Worm (Caenorhabditis elegans) whole organism, young adult: Measurements from ENCODE around the gene C07B5.2.
A peak's percentile ranks its signal among the peaks of the same experiment; 100 is the strongest.

Source experiments
- B0261.1 ChIP-seq: sonication (generic microtip); optimal IDR thresholded peaks from 2 replicates; lab custom pipeline; 2016; ENCODE audit warnings: mild to moderate bottlenecking, missing genetic modification characterization, moderate library complexity, missing compliant biosample characterization
- D2030.7 ChIP-seq: fragments of 200-800 bp; sonication (Bioruptor generic); IDR thresholded peaks from 2 replicates; pipeline ENCODE4 v1.3.6; 2022; ENCODE audit warnings: missing genetic modification reagents, missing genetic modification characterization, missing compliant biosample characterization
- F22D6.2 ChIP-seq: sonication (generic microtip); optimal IDR thresholded peaks from 2 replicates; lab custom pipeline; 2016; ENCODE audit warnings: mild to moderate bottlenecking, missing genetic modification characterization, missing compliant biosample characterization
- F33H1.4 ChIP-seq: fragments of 200-800 bp; sonication (Bioruptor generic); IDR thresholded peaks from 2 replicates; pipeline ENCODE4 v1.3.6; 2022; ENCODE audit warnings: missing genetic modification reagents, missing genetic modification characterization, missing compliant biosample characterization
- F39B2.1 ChIP-seq: fragments of 200-800 bp; sonication (Bioruptor generic); IDR thresholded peaks from 2 replicates; pipeline ENCODE4 v1.3.6; 2022; ENCODE audit warnings: missing genetic modification reagents, missing genetic modification characterization, missing compliant biosample characterization
- F55B11.4 ChIP-seq: sonication (generic microtip); optimal IDR thresholded peaks from 2 replicates; lab custom pipeline; 2016; ENCODE audit warnings: missing compliant biosample characterization, missing genetic modification characterization, borderline replicate concordance; ENCODE audit not compliant: insufficient read depth
- F57A8.1 ChIP-seq: fragments of 200-800 bp; sonication (Bioruptor generic); optimal IDR thresholded peaks from 2 replicates; lab custom pipeline; 2018; ENCODE audit warnings: mild to moderate bottlenecking, missing genetic modification characterization, moderate library complexity, missing compliant biosample characterization
- K12H6.12 ChIP-seq: fragments of 200-800 bp; sonication (Bioruptor generic); optimal IDR thresholded peaks from 2 replicates; lab custom pipeline; 2018; ENCODE audit warnings: mild to moderate bottlenecking, missing genetic modification characterization, missing compliant biosample characterization
- Y53F4B.3 ChIP-seq: fragments of 200-800 bp; sonication (Bioruptor generic); IDR thresholded peaks from 2 replicates; pipeline ENCODE4 v1.3.6; 2022; ENCODE audit warnings: missing genetic modification reagents, missing genetic modification characterization, missing compliant biosample characterization
- Y56A3A.18 ChIP-seq: fragments of 200-800 bp; sonication (Bioruptor generic); IDR thresholded peaks from 2 replicates; pipeline ENCODE4 v1.3.6; 2022; ENCODE audit warnings: missing genetic modification reagents, missing genetic modification characterization, missing compliant biosample characterization
- Y79H2A.3 ChIP-seq: fragments of 200-800 bp; sonication (Bioruptor generic); conservative IDR thresholded peaks from 2 replicates; pipeline ENCODE4 v1.3.6; 2022; ENCODE audit warnings: missing genetic modification reagents, missing genetic modification characterization, missing compliant biosample characterization
- aptf-3 ChIP-seq: fragments of 200-800 bp; sonication (Bioruptor generic); IDR thresholded peaks from 2 replicates; pipeline ENCODE4 v1.3.6; 2022; ENCODE audit warnings: missing genetic modification characterization, missing compliant biosample characterization
- bed-1 ChIP-seq: fragments of 200-800 bp; sonication (Bioruptor generic); IDR thresholded peaks from 2 replicates; pipeline ENCODE4 v1.3.6; 2022; ENCODE audit warnings: missing genetic modification reagents, missing genetic modification characterization, missing compliant biosample characterization
- ceh-100 ChIP-seq: fragments of 200-800 bp; sonication (Bioruptor generic); IDR thresholded peaks from 2 replicates; pipeline ENCODE4 v1.3.6; 2022; ENCODE audit warnings: missing genetic modification reagents, missing genetic modification characterization, missing compliant biosample characterization
- ceh-27 ChIP-seq: fragments of 200-800 bp; sonication (Bioruptor generic); optimal IDR thresholded peaks from 2 replicates; lab custom pipeline; 2018; ENCODE audit warnings: mild to moderate bottlenecking, missing genetic modification characterization, moderate library complexity, missing compliant biosample characterization
- chd-7 ChIP-seq: sonication (generic microtip); optimal IDR thresholded peaks from 2 replicates; lab custom pipeline; 2016; ENCODE audit warnings: mild to moderate bottlenecking, missing genetic modification characterization, moderate library complexity, missing compliant biosample characterization
- die-1 ChIP-seq: sonication (generic microtip); optimal IDR thresholded peaks from 2 replicates; lab custom pipeline; 2016; ENCODE audit warnings: missing genotype, mild to moderate bottlenecking, missing genetic modification characterization, missing compliant biosample characterization
- dox-1 ChIP-seq: fragments of 200-800 bp; sonication (Bioruptor generic); IDR thresholded peaks from 2 replicates; pipeline ENCODE4 v1.3.6; 2022; ENCODE audit warnings: missing genetic modification reagents, missing genetic modification characterization, missing compliant biosample characterization
- dpff-1 ChIP-seq: sonication (generic microtip); optimal IDR thresholded peaks from 2 replicates; lab custom pipeline; 2017; ENCODE audit warnings: mild to moderate bottlenecking, missing genetic modification characterization, missing compliant biosample characterization
- efl-1 ChIP-seq: fragments of 150-350 bp; optimal IDR thresholded peaks from 2 replicates; lab custom pipeline; 2014; ENCODE audit warnings: missing biosample characterization, missing genetic modification reagents, missing genetic modification characterization
- egl-18 ChIP-seq: fragments of 200-800 bp; sonication (Bioruptor generic); IDR thresholded peaks from 2 replicates; pipeline ENCODE4 v1.3.6; 2022; ENCODE audit warnings: missing genetic modification reagents, missing genetic modification characterization, missing compliant biosample characterization
- egrh-3 ChIP-seq: fragments of 200-800 bp; sonication (Bioruptor generic); IDR thresholded peaks from 2 replicates; pipeline ENCODE4 v1.3.6; 2022; ENCODE audit warnings: missing genetic modification reagents, missing genetic modification characterization, missing compliant biosample characterization
- ets-4 ChIP-seq: fragments of 200-800 bp; sonication (Bioruptor generic); optimal IDR thresholded peaks from 2 replicates; lab custom pipeline; 2018; ENCODE audit warnings: mild to moderate bottlenecking, missing genetic modification characterization, missing compliant biosample characterization
- hmg-1.2 ChIP-seq: fragments of 200-800 bp; sonication (Bioruptor generic); IDR thresholded peaks from 2 replicates; pipeline ENCODE4 v1.3.6; 2022; ENCODE audit warnings: missing genetic modification reagents, missing genetic modification characterization, missing compliant biosample characterization
- hmg-20 ChIP-seq: fragments of 200-800 bp; sonication (Bioruptor generic); IDR thresholded peaks from 2 replicates; pipeline ENCODE4 v1.3.6; 2022; ENCODE audit warnings: missing genetic modification reagents, missing genetic modification characterization, missing compliant biosample characterization
- let-607 ChIP-seq, 2 experiments: fragments of 200-800 bp in 1 of 2; sonication (Bioruptor generic) in 1 of 2; sonication (generic microtip) in 1 of 2; optimal IDR thresholded peaks; 2 replicates each; lab custom pipeline; 2016 to 2018; ENCODE audit warnings: mild to moderate bottlenecking in 2 of 2, missing compliant biosample characterization in 2 of 2, missing genetic modification characterization in 2 of 2, moderate library complexity in 2 of 2, missing genotype in 1 of 2
- lin-35 ChIP-seq, 3 experiments: fragments of 150-350 bp in 2 of 3; sonication (generic microtip) in 1 of 3; optimal IDR thresholded peaks; 2 replicates each; lab custom pipeline; 2014 to 2018; ENCODE audit warnings: missing biosample characterization in 3 of 3, missing genetic modification characterization in 3 of 3, missing genetic modification reagents in 3 of 3
- lin-54 ChIP-seq: fragments of 200-800 bp; sonication (Bioruptor generic); optimal IDR thresholded peaks from 2 replicates; lab custom pipeline; 2018; ENCODE audit warnings: mild to moderate bottlenecking, missing genetic modification characterization, missing compliant biosample characterization
- madf-10 ChIP-seq: sonication (generic microtip); optimal IDR thresholded peaks from 2 replicates; lab custom pipeline; 2016; ENCODE audit warnings: mild to moderate bottlenecking, missing genetic modification characterization, missing compliant biosample characterization
- madf-3 ChIP-seq: fragments of 200-800 bp; sonication (Bioruptor generic); IDR thresholded peaks from 2 replicates; pipeline ENCODE4 v1.3.6; 2022; ENCODE audit warnings: missing genetic modification reagents, missing genetic modification characterization, missing compliant biosample characterization
- madf-6 ChIP-seq: fragments of 200-800 bp; sonication (Bioruptor generic); IDR thresholded peaks from 2 replicates; pipeline ENCODE4 v1.3.6; 2022; ENCODE audit warnings: missing genetic modification reagents, missing genetic modification characterization, missing compliant biosample characterization
- mes-4 ChIP-seq: sonication (generic microtip); optimal IDR thresholded peaks from 2 replicates; lab custom pipeline; 2016; ENCODE audit warnings: missing genotype, missing genetic modification characterization, missing compliant biosample characterization
- mxl-1 ChIP-seq: sonication (generic microtip); optimal IDR thresholded peaks from 2 replicates; lab custom pipeline; 2016; ENCODE audit warnings: missing genetic modification characterization, missing compliant biosample characterization
- nfya-2 ChIP-seq: fragments of 200-800 bp; sonication (Bioruptor generic); IDR thresholded peaks from 2 replicates; pipeline ENCODE4 v1.3.6; 2022; ENCODE audit warnings: missing genetic modification reagents, missing genetic modification characterization, missing compliant biosample characterization
- sdz-38 ChIP-seq: sonication (generic microtip); optimal IDR thresholded peaks from 2 replicates; lab custom pipeline; 2016; ENCODE audit warnings: missing genotype, missing genetic modification characterization, missing compliant biosample characterization
- sea-2 ChIP-seq: fragments of 200-800 bp; sonication (Bioruptor generic); IDR thresholded peaks from 2 replicates; pipeline ENCODE4 v1.3.6; 2022; ENCODE audit warnings: missing genetic modification characterization, missing compliant biosample characterization
- snpc-3.4 ChIP-seq: sonication (generic microtip); optimal IDR thresholded peaks from 2 replicates; lab custom pipeline; 2017; ENCODE audit warnings: missing genetic modification characterization, mild to moderate bottlenecking, missing compliant biosample characterization, antibody characterized with exemption, moderate library complexity, missing genotype, missing genetic modification reagents
- snpc-4 ChIP-seq, 5 experiments: fragments of 150-350 bp in 1 of 5; sonication (generic microtip) in 4 of 5; optimal IDR thresholded peaks; 2 replicates each; lab custom pipeline; 2014 to 2018; ENCODE audit warnings: missing genetic modification characterization in 5 of 5, missing biosample characterization in 3 of 5, antibody characterized with exemption in 2 of 5, mild to moderate bottlenecking in 2 of 5, missing compliant biosample characterization in 2 of 5, missing genotype in 2 of 5, moderate library complexity in 2 of 5, missing genetic modification reagents in 1 of 5
- somi-1 ChIP-seq: fragments of 200-800 bp; sonication (Bioruptor generic); optimal IDR thresholded peaks from 2 replicates; lab custom pipeline; 2018; ENCODE audit warnings: mild to moderate bottlenecking, missing genetic modification characterization, missing compliant biosample characterization
- tbp1 ChIP-seq: fragments of 200-800 bp; sonication (Bioruptor generic); optimal IDR thresholded peaks from 2 replicates; lab custom pipeline; 2018; ENCODE audit warnings: mild to moderate bottlenecking, missing genetic modification characterization, missing compliant biosample characterization
- tbx-9 ChIP-seq: sonication (generic microtip); optimal IDR thresholded peaks from 2 replicates; lab custom pipeline; 2016; ENCODE audit warnings: borderline replicate concordance, missing genetic modification characterization, inconsistent platforms, missing compliant biosample characterization
- zim-3 ChIP-seq: sonication (generic microtip); optimal IDR thresholded peaks from 2 replicates; lab custom pipeline; 2017; ENCODE audit warnings: mild to moderate bottlenecking, missing genetic modification characterization, moderate library complexity, missing compliant biosample characterization
- ztf-28 ChIP-seq: fragments of 200-800 bp; sonication (Bioruptor generic); IDR thresholded peaks from 2 replicates; pipeline ENCODE4 v1.3.6; 2022; ENCODE audit warnings: missing genetic modification reagents, missing genetic modification characterization, missing compliant biosample characterization

C07B5.2 gene

ce11 chrX:9517106-9517505 is at the start of gene C07B5.2:
C07B5.2 (minus strand) TSS chrX:9517206.
- no peak for TF ChIP-seq hmg-20 (GFP tag; lab: Robert Waterston, UW)
- TF ChIP-seq snpc-3.4 (tag; lab: Kevin White, UChicago) = no peak
- TF ChIP-seq egrh-3 (GFP tag; lab: Robert Waterston, UW) = no peak
- TF ChIP-seq D2030.7 (GFP tag; lab: Robert Waterston, UW) = no peak
- no peak for TF ChIP-seq somi-1 (GFP tag; lab: Kevin White, UChicago)
- no peak for TF ChIP-seq K12H6.12 (tag; lab: Kevin White, UChicago)
- no peak for TF ChIP-seq bed-1
- TF ChIP-seq efl-1 (GFP tag; lab: Kevin White, UChicago) = no peak

ce11 chrX:9566429-9566828 is 49.4 kb upstream of the C07B5.2 start, which contains the start of gene F49E2.2:
F49E2.2 (plus strand) TSS chrX:9566729.
- TF ChIP-seq aptf-3 (GFP tag; lab: Robert Waterston, UW) (no peak), hmg-1.2 (GFP tag; lab: Robert Waterston, UW) (no peak)

DNA sequence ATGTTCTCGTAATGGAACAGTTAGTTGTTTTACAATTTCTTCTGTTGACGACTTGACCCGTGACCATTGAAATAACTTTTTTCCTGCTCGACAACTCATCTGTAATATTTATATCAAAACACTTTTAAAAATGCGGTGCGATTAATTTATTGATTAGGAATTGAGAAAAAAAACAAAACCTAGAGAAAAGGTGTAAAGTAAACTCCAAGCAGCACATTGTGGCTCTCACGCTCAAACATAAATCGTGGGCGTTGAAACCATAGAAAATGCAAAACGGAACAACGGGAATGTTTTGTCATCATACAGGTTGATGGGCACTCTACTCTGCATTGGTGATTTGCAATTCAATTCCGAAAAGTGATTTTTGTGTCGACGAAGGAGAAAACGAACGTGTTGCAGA is 48.9 kb upstream of the C07B5.2 start, which contains the start of gene moc-5:
moc-5 (minus strand) TSS at position 101 of the 400 bp plus-strand sequence.
- TF ChIP-seq F22D6.2 = no peak
- TF ChIP-seq F33H1.4 (GFP tag; lab: Robert Waterston, UW) = no peak
- TF ChIP-seq zim-3 = no peak
- TF ChIP-seq ceh-100 (GFP tag; lab: Robert Waterston, UW) = no peak
- no peak for TF ChIP-seq Y53F4B.3
- TF ChIP-seq F55B11.4 (tag; lab: Kevin White, UChicago) = no peak
- TF ChIP-seq mes-4 (tag; lab: Kevin White, UChicago) = no peak
- no peak for TF ChIP-seq ztf-28
- TF ChIP-seq madf-3 (GFP tag; lab: Robert Waterston, UW) = no peak

ce11 chrX:9560931-9561330 is 43.9 kb upstream of the C07B5.2 start:
- TF ChIP-seq K12H6.12 (tag; lab: Kevin White, UChicago) (no peak), tbx-9 (tag; lab: Kevin White, UChicago) (no peak), dpff-1 (tag; lab: Kevin White, UChicago) (no peak), sdz-38 (no peak), madf-6 (GFP tag; lab: Robert Waterston, UW) (no peak), chd-7 (tag; lab: Kevin White, UChicago) (peak; percentile 63), tbp1 (GFP tag; lab: Kevin White, UChicago) (peak; percentile 88), efl-1 (GFP tag; lab: Kevin White, UChicago) (no peak), ztf-28 (no peak), Y79H2A.3 (GFP tag; lab: Robert Waterston, UW) (no peak), madf-10 (peak; percentile 35), F57A8.1 (GFP tag; lab: Kevin White, UChicago) (no peak), Y56A3A.18 (GFP tag; lab: Robert Waterston, UW) (peak; percentile 63; the same call in 1 of the 2 replicates), dox-1 (GFP tag; lab: Robert Waterston, UW) (peak; percentile 53; the same call in 1 of the 2 replicates), ets-4 (no peak), let-607 (tag; optimal IDR thresholded peaks at IDR 0.05; lab: Kevin White, UChicago) (peak in 1 of 2 experiments; percentile 8), egl-18 (GFP tag; lab: Robert Waterston, UW) (no peak), snpc-4 (GFP tag; optimal IDR thresholded peaks at IDR 0.05; lab: Kevin White, UChicago) (peak; percentile 60), snpc-4 (tag; optimal IDR thresholded peaks at IDR 0.05; lab: Kevin White, UChicago) (peak in 1 of 4 experiments; percentile 67), F39B2.1 (GFP tag; lab: Robert Waterston, UW) (no peak), mxl-1 (tag; lab: Kevin White, UChicago) (no peak), die-1 (peak; percentile 63), B0261.1 (tag; lab: Kevin White, UChicago) (peak; percentile 79), nfya-2 (GFP tag; lab: Robert Waterston, UW) (no peak), sea-2 (no peak), ceh-27 (GFP tag; lab: Kevin White, UChicago) (no peak), lin-35 (GFP tag; optimal IDR thresholded peaks at IDR 0.05; lab: Kevin White, UChicago) (no peak), lin-54 (GFP tag; lab: Kevin White, UChicago) (peak; percentile 48), somi-1 (GFP tag; lab: Kevin White, UChicago) (peak; percentile 25), ceh-100 (GFP tag; lab: Robert Waterston, UW) (no peak)
